Fruit fly (Drosophila melanogaster): ENCODE results near the gene RhoGAP92B.

The RhoGAP92B gene

dm6 chr3R:19889603-19890187, 15.3 kb upstream of the RhoGAP92B start (continued):
- peak; percentile 72; the same call in 2 of the 3 replicates for TF ChIP-seq z (GFP tag; IDR thresholded peaks at IDR 0.05)
- peak; percentile 70 for TF ChIP-seq mirr (GFP tag; optimal IDR thresholded peaks at IDR 0.05)
- TF ChIP-seq caup (GFP tag; optimal IDR thresholded peaks at IDR 0.05; ENCODE audit: severe bottlenecking): peak; percentile 86
- TF ChIP-seq CG31388 (GFP tag; optimal IDR thresholded peaks at IDR 0.05): no peak
- TF ChIP-seq emc (GFP tag; optimal IDR thresholded peaks at IDR 0.05): peak; percentile 12
- TF ChIP-seq gce (GFP tag; IDR thresholded peaks at IDR 0.05): no peak
- no peak for TF ChIP-seq psq (GFP tag; optimal IDR thresholded peaks at IDR 0.05)
- no peak for TF ChIP-seq fru (optimal IDR thresholded peaks at IDR 0.05)
- no peak for TF ChIP-seq otp (GFP tag; IDR thresholded peaks at IDR 0.05)
- TF ChIP-seq Ada2b (GFP tag; IDR thresholded peaks at IDR 0.05): peak; percentile 55; the same call in 1 of the 2 replicates
- TF ChIP-seq lbe (GFP tag; optimal IDR thresholded peaks at IDR 0.05): no peak
- peak; percentile 64 for TF ChIP-seq CG12104 (GFP tag; optimal IDR thresholded peaks at IDR 0.05)
- TF ChIP-seq da (GFP tag; optimal IDR thresholded peaks at IDR 0.05): no peak
- no peak for TF ChIP-seq ERR (GFP tag; optimal IDR thresholded peaks at IDR 0.05)
- TF ChIP-seq CG11093 (GFP tag; IDR thresholded peaks at IDR 0.05): 0 out of 3 replicates have a peak, but pooled peaks have one; percentile 35
- no peak for TF ChIP-seq pho (GFP tag; optimal IDR thresholded peaks at IDR 0.05)
- no peak for TF ChIP-seq sisA (GFP tag; IDR thresholded peaks at IDR 0.05)
- no peak for TF ChIP-seq wek (GFP tag; optimal IDR thresholded peaks at IDR 0.05)
- peak; percentile 43 for TF ChIP-seq CG3995 (GFP tag; optimal IDR thresholded peaks at IDR 0.05)
- no peak for TF ChIP-seq CG6791 (GFP tag; IDR thresholded peaks at IDR 0.05; ENCODE audit: partially characterized antibody)
- no peak for TF ChIP-seq zfh2 (GFP tag; optimal IDR thresholded peaks at IDR 0.05)
- TF ChIP-seq Bdp1 (GFP tag; optimal IDR thresholded peaks at IDR 0.05): no peak
- TF ChIP-seq MBD-R2 (GFP tag; IDR thresholded peaks at IDR 0.05): peak; percentile 36; the same call in 1 of the 2 replicates
- TF ChIP-seq unc-4 (GFP tag; IDR thresholded peaks at IDR 0.05; ENCODE audit: partially characterized antibody): no peak
- 0 out of 2 replicates have a peak, but pooled peaks have one; percentile 7 for TF ChIP-seq ara (GFP tag; IDR thresholded peaks at IDR 0.05)
- no peak for TF ChIP-seq vfl (GFP tag; optimal IDR thresholded peaks at IDR 0.05)
- no peak for TF ChIP-seq nom (GFP tag; optimal IDR thresholded peaks at IDR 0.05)
- TF ChIP-seq CG4854 (GFP tag; optimal IDR thresholded peaks at IDR 0.05): no peak
- TF ChIP-seq Abd-B (GFP tag; optimal IDR thresholded peaks at IDR 0.05): peak; percentile 66
- TF ChIP-seq CG18764 (GFP tag; optimal IDR thresholded peaks at IDR 0.05): peak; percentile 52
- TF ChIP-seq CG32767 (GFP tag; IDR thresholded peaks at IDR 0.05): 0 out of 2 replicates have a peak, but pooled peaks have one; percentile 7
- TF ChIP-seq CG6654 (GFP tag; optimal IDR thresholded peaks at IDR 0.05): peak; percentile 69
- peak; percentile 30 to 40 for TF ChIP-seq dpn (GFP tag; optimal IDR thresholded peaks at IDR 0.05)
- no peak for TF ChIP-seq CG3407 (GFP tag; optimal IDR thresholded peaks at IDR 0.05)
- peak; percentile 69 for TF ChIP-seq exex (tag; optimal IDR thresholded peaks at IDR 0.05)
- TF ChIP-seq CG10431 (GFP tag; optimal IDR thresholded peaks at IDR 0.05): no peak
- peak; percentile 75 for TF ChIP-seq CG2712 (tag; optimal IDR thresholded peaks at IDR 0.05)
- peak; percentile 17 for TF ChIP-seq CG13894 (tag; optimal IDR thresholded peaks at IDR 0.05)
- TF ChIP-seq sug (tag; optimal IDR thresholded peaks at IDR 0.05): peak; percentile 60
- TF ChIP-seq chif (GFP tag; optimal IDR thresholded peaks at IDR 0.05): no peak
- peak; percentile 67 for TF ChIP-seq tap (tag; optimal IDR thresholded peaks at IDR 0.05)
- TF ChIP-seq nau (GFP tag; optimal IDR thresholded peaks at IDR 0.05): no peak
- no peak for TF ChIP-seq Neu2 (GFP tag; optimal IDR thresholded peaks at IDR 0.05; ENCODE audit: borderline replicate concordance)
- peak; percentile 2 for TF ChIP-seq CG9609 (GFP tag; optimal IDR thresholded peaks at IDR 0.05)
- TF ChIP-seq zen2 (GFP tag; IDR thresholded peaks at IDR 0.05; ENCODE audit: partially characterized antibody): no peak

All from whole organism, embryonic.